Worm (Caenorhabditis elegans) whole organism, L4 larva: ENCODE measurements around the gene crb-3.

Experiments used
- F49E8.2 ChIP-seq: sonication (generic microtip); optimal IDR thresholded peaks from 2 replicates; lab custom pipeline; 2016; ENCODE audit warnings: missing compliant biosample characterization, mild to moderate bottlenecking, missing genetic modification characterization, borderline replicate concordance
- ceh-20 ChIP-seq: fragments of 200-800 bp; sonication (Bioruptor generic); IDR thresholded peaks from 2 replicates; pipeline ENCODE4 v1.3.6; 2022; ENCODE audit warnings: missing genetic modification reagents, missing genetic modification characterization, missing compliant biosample characterization
- ceh-82 ChIP-seq: sonication (generic microtip); optimal IDR thresholded peaks from 2 replicates; lab custom pipeline; 2017; ENCODE audit warnings: missing biosample characterization, missing genetic modification characterization
- dmd-8 ChIP-seq: fragments of 200-800 bp; sonication (Bioruptor generic); IDR thresholded peaks from 2 replicates; pipeline ENCODE4 v1.3.6; 2022; ENCODE audit warnings: missing genetic modification characterization, missing compliant biosample characterization
- nhr-10 ChIP-seq: fragments of 150-350 bp; optimal IDR thresholded peaks from 2 replicates; lab custom pipeline; 2014; ENCODE audit warnings: missing biosample characterization, missing genetic modification characterization
- nhr-11 ChIP-seq: fragments of 150-350 bp; optimal IDR thresholded peaks from 2 replicates; lab custom pipeline; 2014; ENCODE audit warnings: missing biosample characterization, missing genetic modification characterization
- nhr-76 ChIP-seq: fragments of 150-350 bp; optimal IDR thresholded peaks from 2 replicates; lab custom pipeline; 2014; ENCODE audit warnings: missing biosample characterization, missing genetic modification characterization
- nhr-77 ChIP-seq: fragments of 150-350 bp; optimal IDR thresholded peaks from 2 replicates; lab custom pipeline; 2014; ENCODE audit warnings: missing biosample characterization, missing genetic modification characterization
- pha-4 ChIP-seq, 2 experiments: fragments of 150-350 bp in 1 of 2; fragments of 200-800 bp in 1 of 2; sonication (Bioruptor generic) in 1 of 2; IDR thresholded peaks in 1 of 2; optimal IDR thresholded peaks in 1 of 2; 2 replicates each; pipeline versions ENCODE4 v1.3.6 to Lab custom; 2014 to 2022; ENCODE audit warnings: missing genetic modification characterization in 2 of 2, missing genetic modification reagents in 2 of 2, missing biosample characterization in 1 of 2, missing compliant biosample characterization in 1 of 2

DNA sequence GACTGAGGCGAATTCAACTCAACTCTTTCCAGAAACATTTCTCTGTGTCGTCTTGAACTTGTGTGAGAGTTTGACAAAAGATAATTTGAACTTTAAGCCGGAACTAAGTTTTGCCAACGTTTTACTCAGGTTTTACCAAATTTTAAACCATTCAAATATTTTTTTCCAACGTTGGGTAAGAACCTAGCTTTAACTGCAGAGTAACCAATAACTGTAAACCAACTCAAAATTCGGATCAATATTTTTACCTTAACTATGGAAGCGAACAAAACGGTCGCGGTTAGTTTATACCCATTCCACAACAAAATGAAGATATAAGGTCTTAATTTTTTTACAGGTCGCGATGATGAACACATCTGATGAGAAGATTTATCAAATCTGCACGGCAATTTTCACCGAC lies 30.8 kb upstream of the crb-3 start:
- TF ChIP-seq dmd-8 (GFP tag; lab: Robert Waterston, UW) = no peak
- TF ChIP-seq ceh-82 (tag; lab: Kevin White, UChicago) = no peak
- no peak for TF ChIP-seq nhr-11 (tag; lab: Kevin White, UChicago)
- TF ChIP-seq ceh-20 = no peak
- no peak for TF ChIP-seq nhr-77
- TF ChIP-seq F49E8.2 = no peak
- no peak for TF ChIP-seq pha-4 (GFP tag; IDR thresholded peaks at IDR 0.05; lab: Robert Waterston, UW)
- TF ChIP-seq pha-4 (tag; optimal IDR thresholded peaks at IDR 0.05; lab: Kevin White, UChicago) = no peak
- no peak for TF ChIP-seq nhr-10 (tag; lab: Kevin White, UChicago)
- TF ChIP-seq nhr-76 (tag; lab: Kevin White, UChicago) = no peak
